Worm (Caenorhabditis elegans) whole organism, L2 larva: ENCODE data around the gene fipr-27.

Source experiments
- C34F6.9 ChIP-seq: fragments of 150-350 bp; optimal IDR thresholded peaks from 2 replicates; lab custom pipeline; 2014; ENCODE audit warnings: missing biosample characterization, missing genetic modification characterization
- R02D3.7 ChIP-seq: fragments of 150-350 bp; optimal IDR thresholded peaks from 2 replicates; lab custom pipeline; 2014; ENCODE audit warnings: missing biosample characterization, missing genetic modification characterization
- ama-1 ChIP-seq: fragments of 150-350 bp; optimal IDR thresholded peaks from 2 replicates; lab custom pipeline; 2018; ENCODE audit warnings: inconsistent platforms
- ceh-16 ChIP-seq: fragments of 150-350 bp; optimal IDR thresholded peaks from 2 replicates; lab custom pipeline; 2014; ENCODE audit warnings: missing biosample characterization, missing genetic modification characterization
- elt-3 ChIP-seq: sonication (generic microtip); optimal IDR thresholded peaks from 2 replicates; lab custom pipeline; 2017; ENCODE audit warnings: missing biosample characterization, missing genetic modification characterization
- fos-1 ChIP-seq: fragments of 150-350 bp; optimal IDR thresholded peaks from 2 replicates; lab custom pipeline; 2014; ENCODE audit warnings: missing biosample characterization, missing genetic modification characterization
- lin-11 ChIP-seq: fragments of 150-350 bp; sonication (generic microtip); optimal IDR thresholded peaks from 2 replicates; lab custom pipeline; 2014; ENCODE audit warnings: missing biosample characterization, missing genetic modification characterization, inconsistent platforms, mixed read lengths
- nhr-12 ChIP-seq: fragments of 150-350 bp; optimal IDR thresholded peaks from 2 replicates; lab custom pipeline; 2014; ENCODE audit warnings: missing biosample characterization, missing genetic modification characterization
- nhr-23 ChIP-seq: fragments of 150-350 bp; optimal IDR thresholded peaks from 2 replicates; lab custom pipeline; 2014; ENCODE audit warnings: missing biosample characterization, missing genetic modification reagents, missing genetic modification characterization
- nhr-6 ChIP-seq: fragments of 150-350 bp; optimal IDR thresholded peaks from 2 replicates; lab custom pipeline; 2014; ENCODE audit warnings: missing biosample characterization, missing genetic modification characterization
- snpc-4 ChIP-seq: fragments of 150-350 bp; optimal IDR thresholded peaks from 2 replicates; lab custom pipeline; 2014; ENCODE audit warnings: missing biosample characterization, missing genetic modification characterization
- unc-39 ChIP-seq: fragments of 150-350 bp; optimal IDR thresholded peaks from 2 replicates; lab custom pipeline; 2014; ENCODE audit warnings: missing biosample characterization, missing genetic modification characterization
- unc-55 ChIP-seq: fragments of 150-350 bp; sonication (generic microtip); optimal IDR thresholded peaks from 3 replicates; lab custom pipeline; 2014; ENCODE audit warnings: missing biosample characterization, missing genetic modification reagents, missing genetic modification characterization
- unc-62 ChIP-seq: fragments of 150-350 bp; optimal IDR thresholded peaks from 2 replicates; lab custom pipeline; 2014; ENCODE audit warnings: missing biosample characterization, missing genetic modification reagents, missing genetic modification characterization

- TF ChIP-seq nhr-6 (tag; lab: Kevin White, UChicago) (peak; percentile 81), unc-62 (GFP tag; lab: Kevin White, UChicago) (no peak), elt-3 (no peak), ceh-16 (tag; lab: Kevin White, UChicago) (peak; percentile 74), fos-1 (peak; percentile 80), nhr-23 (tag; lab: Kevin White, UChicago) (no peak), unc-55 (GFP tag; lab: Kevin White, UChicago) (peak; percentile 97), C34F6.9 (peak; percentile 96), R02D3.7 (tag; lab: Kevin White, UChicago) (peak; percentile 48), ama-1 (lab: Kevin White, UChicago) (peak; percentile 40), snpc-4 (peak; percentile 64), lin-11 (tag; lab: Kevin White, UChicago) (peak; percentile 93), nhr-12 (tag; lab: Kevin White, UChicago) (no peak), unc-39 (tag; lab: Kevin White, UChicago) (no peak)
Measured at ce11 chrIV:16656232-16656631, 25.5 kb downstream of the fipr-27 start, which contains the start of gene tsr-2.
